Worm (Caenorhabditis elegans) whole organism, midembryonic: ENCODE data around the gene C28F5.1.

ENCODE experiments used
- T22C8.4 ChIP-seq: fragments of 200-800 bp; sonication (Bioruptor generic); IDR thresholded peaks from 2 replicates; pipeline ENCODE4 v1.3.6; 2022; ENCODE audit warnings: missing genetic modification characterization, missing compliant biosample characterization
- flt-1 ChIP-seq: fragments of 200-800 bp; sonication (Bioruptor generic); IDR thresholded peaks from 2 replicates; pipeline ENCODE4 v1.3.6; 2022; ENCODE audit warnings: missing genetic modification characterization, missing compliant biosample characterization
- med-1 ChIP-seq: sonication (generic microtip); optimal IDR thresholded peaks from 2 replicates; lab custom pipeline; 2017; ENCODE audit warnings: missing genetic modification characterization, mild to moderate bottlenecking, missing compliant biosample characterization, antibody characterized with exemption, missing genetic modification reagents; ENCODE audit not compliant: insufficient read depth
- ref-1 ChIP-seq: fragments of 200-800 bp; sonication (Bioruptor generic); conservative IDR thresholded peaks from 2 replicates; pipeline ENCODE4 v1.3.6; 2022; ENCODE audit warnings: missing genetic modification reagents, missing genetic modification characterization, missing compliant biosample characterization
- tab-1 ChIP-seq: fragments of 200-800 bp; sonication (Bioruptor generic); IDR thresholded peaks from 2 replicates; pipeline ENCODE4 v1.3.6; 2022; ENCODE audit warnings: missing genetic modification characterization, missing compliant biosample characterization

DNA sequence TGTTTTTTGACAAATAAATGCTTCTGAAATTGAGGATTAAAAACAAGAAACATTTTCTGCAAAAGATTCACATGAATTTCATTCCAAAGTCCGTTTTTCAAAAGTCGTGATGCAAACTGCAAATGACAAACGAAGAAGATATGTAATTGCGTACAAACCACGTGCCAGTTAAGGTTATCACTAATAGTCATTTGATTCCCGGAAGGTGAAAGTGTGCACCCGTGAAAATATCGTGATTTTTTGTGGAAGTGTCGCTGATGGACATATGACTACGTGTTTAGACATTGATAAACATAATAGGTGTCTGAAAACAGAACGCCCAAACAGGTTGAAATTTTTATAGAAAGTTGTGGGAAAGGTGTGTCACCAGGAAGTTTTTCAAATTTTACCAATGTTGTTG lies 23.1 kb downstream of the C28F5.1 start:
- TF ChIP-seq T22C8.4 (GFP tag; lab: Robert Waterston, UW) (no peak), ref-1 (GFP tag; lab: Robert Waterston, UW) (no peak), tab-1 (GFP tag; lab: Robert Waterston, UW) (no peak), med-1 (GFP tag; lab: Kevin White, UChicago) (no peak), flt-1 (GFP tag; lab: Robert Waterston, UW) (no peak)
